Worm (Caenorhabditis elegans) whole organism, young adult: ENCODE results near the gene hal-3.

Experiments used
- B0035.1 ChIP-seq: sonication (generic microtip); optimal IDR thresholded peaks from 2 replicates; lab custom pipeline; 2016; ENCODE audit warnings: missing genetic modification characterization, mild to moderate bottlenecking, missing compliant biosample characterization, missing genotype, missing genetic modification reagents
- F22D6.2 ChIP-seq: sonication (generic microtip); optimal IDR thresholded peaks from 2 replicates; lab custom pipeline; 2016; ENCODE audit warnings: mild to moderate bottlenecking, missing genetic modification characterization, missing compliant biosample characterization
- F33H1.4 ChIP-seq: fragments of 200-800 bp; sonication (Bioruptor generic); IDR thresholded peaks from 2 replicates; pipeline ENCODE4 v1.3.6; 2022; ENCODE audit warnings: missing genetic modification reagents, missing genetic modification characterization, missing compliant biosample characterization
- F37B4.10 ChIP-seq: fragments of 200-800 bp; sonication (Bioruptor generic); IDR thresholded peaks from 2 replicates; pipeline ENCODE4 v1.3.6; 2022; ENCODE audit warnings: missing genetic modification characterization, missing compliant biosample characterization
- F52B5.7 ChIP-seq: sonication (generic microtip); optimal IDR thresholded peaks from 2 replicates; lab custom pipeline; 2016; ENCODE audit warnings: mild to moderate bottlenecking, missing genetic modification characterization, missing compliant biosample characterization
- F57A8.1 ChIP-seq: fragments of 200-800 bp; sonication (Bioruptor generic); optimal IDR thresholded peaks from 2 replicates; lab custom pipeline; 2018; ENCODE audit warnings: mild to moderate bottlenecking, missing genetic modification characterization, moderate library complexity, missing compliant biosample characterization
- Y53F4B.3 ChIP-seq: fragments of 200-800 bp; sonication (Bioruptor generic); IDR thresholded peaks from 2 replicates; pipeline ENCODE4 v1.3.6; 2022; ENCODE audit warnings: missing genetic modification reagents, missing genetic modification characterization, missing compliant biosample characterization
- Y67H2A.10 ChIP-seq: fragments of 200-800 bp; sonication (Bioruptor generic); conservative IDR thresholded peaks from 2 replicates; pipeline ENCODE4 v1.3.6; 2022; ENCODE audit warnings: missing genetic modification reagents, missing genetic modification characterization, missing compliant biosample characterization
- akir-1 ChIP-seq: fragments of 200-800 bp; sonication (Bioruptor generic); optimal IDR thresholded peaks from 2 replicates; lab custom pipeline; 2018; ENCODE audit warnings: mild to moderate bottlenecking, missing genetic modification characterization, moderate library complexity, missing compliant biosample characterization
- atf-7 ChIP-seq: sonication (generic microtip); optimal IDR thresholded peaks from 2 replicates; lab custom pipeline; 2017; ENCODE audit warnings: mild to moderate bottlenecking, missing genetic modification characterization, missing compliant biosample characterization
- cebp-2 ChIP-seq: fragments of 200-800 bp; sonication (Bioruptor generic); IDR thresholded peaks from 2 replicates; pipeline ENCODE4 v1.3.6; 2022; ENCODE audit warnings: missing genetic modification characterization, missing compliant biosample characterization
- ceh-79 ChIP-seq: sonication (generic microtip); optimal IDR thresholded peaks from 2 replicates; lab custom pipeline; 2017; ENCODE audit warnings: mild to moderate bottlenecking, missing genetic modification characterization, missing compliant biosample characterization
- dox-1 ChIP-seq: fragments of 200-800 bp; sonication (Bioruptor generic); IDR thresholded peaks from 2 replicates; pipeline ENCODE4 v1.3.6; 2022; ENCODE audit warnings: missing genetic modification reagents, missing genetic modification characterization, missing compliant biosample characterization
- dpl-1 ChIP-seq: fragments of 150-350 bp; optimal IDR thresholded peaks from 2 replicates; lab custom pipeline; 2014; ENCODE audit warnings: missing biosample characterization, missing genetic modification reagents, missing genetic modification characterization
- fkh-3 ChIP-seq: sonication (generic microtip); optimal IDR thresholded peaks from 2 replicates; lab custom pipeline; 2016; ENCODE audit warnings: mild to moderate bottlenecking, missing genetic modification characterization, missing compliant biosample characterization
- hlh-12 ChIP-seq: sonication (generic microtip); optimal IDR thresholded peaks from 2 replicates; lab custom pipeline; 2016; ENCODE audit warnings: missing genetic modification characterization, missing compliant biosample characterization
- hmg-1.2 ChIP-seq: fragments of 200-800 bp; sonication (Bioruptor generic); IDR thresholded peaks from 2 replicates; pipeline ENCODE4 v1.3.6; 2022; ENCODE audit warnings: missing genetic modification reagents, missing genetic modification characterization, missing compliant biosample characterization
- lin-26 ChIP-seq: fragments of 200-800 bp; sonication (Bioruptor generic); IDR thresholded peaks from 2 replicates; pipeline ENCODE4 v1.3.6; 2022; ENCODE audit warnings: missing genetic modification reagents, missing genetic modification characterization, missing compliant biosample characterization
- lsl-1 ChIP-seq: fragments of 200-800 bp; sonication (Bioruptor generic); optimal IDR thresholded peaks from 2 replicates; lab custom pipeline; 2018; ENCODE audit warnings: mild to moderate bottlenecking, missing genetic modification characterization, moderate library complexity, missing compliant biosample characterization
- madf-3 ChIP-seq: fragments of 200-800 bp; sonication (Bioruptor generic); IDR thresholded peaks from 2 replicates; pipeline ENCODE4 v1.3.6; 2022; ENCODE audit warnings: missing genetic modification reagents, missing genetic modification characterization, missing compliant biosample characterization
- madf-6 ChIP-seq: fragments of 200-800 bp; sonication (Bioruptor generic); IDR thresholded peaks from 2 replicates; pipeline ENCODE4 v1.3.6; 2022; ENCODE audit warnings: missing genetic modification reagents, missing genetic modification characterization, missing compliant biosample characterization
- madf-8 ChIP-seq: fragments of 200-800 bp; sonication (Bioruptor generic); conservative IDR thresholded peaks from 2 replicates; pipeline ENCODE4 v1.3.6; 2022; ENCODE audit warnings: missing genetic modification reagents, missing genetic modification characterization, missing compliant biosample characterization
- mxl-1 ChIP-seq: sonication (generic microtip); optimal IDR thresholded peaks from 2 replicates; lab custom pipeline; 2016; ENCODE audit warnings: missing genetic modification characterization, missing compliant biosample characterization
- nfya-1 ChIP-seq: sonication (generic microtip); optimal IDR thresholded peaks from 2 replicates; lab custom pipeline; 2017; ENCODE audit warnings: antibody characterized with exemption, missing compliant biosample characterization, missing genetic modification characterization, borderline replicate concordance; ENCODE audit not compliant: insufficient read depth
- nfya-2 ChIP-seq: fragments of 200-800 bp; sonication (Bioruptor generic); IDR thresholded peaks from 2 replicates; pipeline ENCODE4 v1.3.6; 2022; ENCODE audit warnings: missing genetic modification reagents, missing genetic modification characterization, missing compliant biosample characterization
- nhr-80 ChIP-seq: sonication (generic microtip); optimal IDR thresholded peaks from 2 replicates; lab custom pipeline; 2016; ENCODE audit warnings: missing genetic modification characterization, missing compliant biosample characterization
- pha-4 ChIP-seq: fragments of 150-350 bp; sonication (generic microtip); optimal IDR thresholded peaks from 2 replicates; lab custom pipeline; 2014; ENCODE audit warnings: missing biosample characterization, missing genetic modification reagents, missing genetic modification characterization
- rcor-1 ChIP-seq: fragments of 200-800 bp; sonication (Bioruptor generic); IDR thresholded peaks from 2 replicates; pipeline ENCODE4 v1.3.6; 2022; ENCODE audit warnings: missing genetic modification reagents, missing genetic modification characterization, missing compliant biosample characterization
- sea-2 ChIP-seq: fragments of 200-800 bp; sonication (Bioruptor generic); IDR thresholded peaks from 2 replicates; pipeline ENCODE4 v1.3.6; 2022; ENCODE audit warnings: missing genetic modification characterization, missing compliant biosample characterization
- snpc-3.4 ChIP-seq: sonication (generic microtip); optimal IDR thresholded peaks from 2 replicates; lab custom pipeline; 2017; ENCODE audit warnings: missing genetic modification characterization, mild to moderate bottlenecking, missing compliant biosample characterization, antibody characterized with exemption, moderate library complexity, missing genotype, missing genetic modification reagents
- snpc-4 ChIP-seq, 5 experiments: fragments of 150-350 bp in 1 of 5; sonication (generic microtip) in 4 of 5; optimal IDR thresholded peaks; 2 replicates each; lab custom pipeline; 2014 to 2018; ENCODE audit warnings: missing genetic modification characterization in 5 of 5, missing biosample characterization in 3 of 5, antibody characterized with exemption in 2 of 5, mild to moderate bottlenecking in 2 of 5, missing compliant biosample characterization in 2 of 5, missing genotype in 2 of 5, moderate library complexity in 2 of 5, missing genetic modification reagents in 1 of 5
- somi-1 ChIP-seq: fragments of 200-800 bp; sonication (Bioruptor generic); optimal IDR thresholded peaks from 2 replicates; lab custom pipeline; 2018; ENCODE audit warnings: mild to moderate bottlenecking, missing genetic modification characterization, missing compliant biosample characterization
- tlf-1 ChIP-seq: fragments of 200-800 bp; sonication (Bioruptor generic); optimal IDR thresholded peaks from 2 replicates; lab custom pipeline; 2018; ENCODE audit warnings: mild to moderate bottlenecking, missing genetic modification characterization, missing compliant biosample characterization
- zfh-2 ChIP-seq: fragments of 200-800 bp; sonication (Bioruptor generic); conservative IDR thresholded peaks from 2 replicates; pipeline ENCODE4 v1.3.6; 2022; ENCODE audit warnings: missing genetic modification reagents, missing genetic modification characterization, missing compliant biosample characterization
- ztf-22 ChIP-seq: fragments of 200-800 bp; sonication (Bioruptor generic); optimal IDR thresholded peaks from 2 replicates; lab custom pipeline; 2018; ENCODE audit warnings: mild to moderate bottlenecking, missing genetic modification characterization, moderate library complexity, missing compliant biosample characterization
- ztf-25 ChIP-seq: fragments of 200-800 bp; sonication (Bioruptor generic); IDR thresholded peaks from 2 replicates; pipeline ENCODE4 v1.3.6; 2022; ENCODE audit warnings: missing genetic modification reagents, missing genetic modification characterization, missing compliant biosample characterization
- ztf-6 ChIP-seq: fragments of 200-800 bp; sonication (Bioruptor generic); IDR thresholded peaks from 2 replicates; pipeline ENCODE4 v1.3.6; 2022; ENCODE audit warnings: missing genetic modification reagents, missing genetic modification characterization, missing compliant biosample characterization

hal-3 gene

DNA sequence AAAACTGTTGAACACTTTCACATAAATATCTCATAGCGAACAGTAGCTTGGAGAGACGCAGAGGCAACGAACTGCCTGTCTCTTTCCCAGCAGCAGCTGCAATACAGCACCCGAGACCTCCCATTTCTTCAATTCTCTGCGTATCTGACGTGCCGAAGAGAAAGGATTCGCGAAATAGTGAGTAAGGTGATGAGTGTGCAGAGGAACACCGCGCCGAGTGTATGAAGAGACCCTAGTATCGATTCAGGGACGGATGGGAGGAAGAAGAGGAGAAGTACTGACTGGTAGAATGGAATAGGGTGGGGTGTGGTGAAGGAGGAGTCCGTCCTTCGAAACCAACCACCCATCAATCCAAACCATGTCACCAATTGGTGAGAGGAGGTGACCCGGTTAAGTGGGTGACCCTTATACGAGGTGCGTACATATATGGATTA is 29.2 kb upstream of the hal-3 start (continued):
- TF ChIP-seq fkh-3 (no peak), ztf-22 (no peak), dox-1 (GFP tag; lab: Robert Waterston, UW) (peak; percentile 58; the same call in 1 of the 2 replicates), zfh-2 (GFP tag; lab: Robert Waterston, UW) (peak; percentile 91), hmg-1.2 (peak; percentile 78), lsl-1 (GFP tag; lab: Kevin White, UChicago) (no peak), ztf-6 (GFP tag; lab: Robert Waterston, UW) (no peak), dpl-1 (GFP tag; lab: Kevin White, UChicago) (no peak), ztf-25 (no peak), nfya-1 (tag; lab: Kevin White, UChicago) (no peak), Y67H2A.10 (no peak), somi-1 (GFP tag; lab: Kevin White, UChicago) (peak; percentile 48), tlf-1 (GFP tag; lab: Kevin White, UChicago) (no peak), B0035.1 (tag; lab: Kevin White, UChicago) (no peak), F57A8.1 (GFP tag; lab: Kevin White, UChicago) (no peak), akir-1 (GFP tag; lab: Kevin White, UChicago) (no peak), atf-7 (tag; lab: Kevin White, UChicago) (no peak), F22D6.2 (tag; lab: Kevin White, UChicago) (no peak), hlh-12 (no peak), pha-4 (tag; lab: Kevin White, UChicago) (no peak), cebp-2 (GFP tag; lab: Robert Waterston, UW) (no peak), madf-3 (no peak), snpc-4 (GFP tag; optimal IDR thresholded peaks at IDR 0.05; lab: Kevin White, UChicago) (no peak), snpc-4 (tag; optimal IDR thresholded peaks at IDR 0.05; lab: Kevin White, UChicago) (peak in 2 of 4 experiments; percentile 4 to 35), nhr-80 (peak; percentile 41), snpc-3.4 (tag; lab: Kevin White, UChicago) (no peak), Y53F4B.3 (GFP tag; lab: Robert Waterston, UW) (no peak), nfya-2 (no peak), madf-8 (GFP tag; lab: Robert Waterston, UW) (no peak)

DNA sequence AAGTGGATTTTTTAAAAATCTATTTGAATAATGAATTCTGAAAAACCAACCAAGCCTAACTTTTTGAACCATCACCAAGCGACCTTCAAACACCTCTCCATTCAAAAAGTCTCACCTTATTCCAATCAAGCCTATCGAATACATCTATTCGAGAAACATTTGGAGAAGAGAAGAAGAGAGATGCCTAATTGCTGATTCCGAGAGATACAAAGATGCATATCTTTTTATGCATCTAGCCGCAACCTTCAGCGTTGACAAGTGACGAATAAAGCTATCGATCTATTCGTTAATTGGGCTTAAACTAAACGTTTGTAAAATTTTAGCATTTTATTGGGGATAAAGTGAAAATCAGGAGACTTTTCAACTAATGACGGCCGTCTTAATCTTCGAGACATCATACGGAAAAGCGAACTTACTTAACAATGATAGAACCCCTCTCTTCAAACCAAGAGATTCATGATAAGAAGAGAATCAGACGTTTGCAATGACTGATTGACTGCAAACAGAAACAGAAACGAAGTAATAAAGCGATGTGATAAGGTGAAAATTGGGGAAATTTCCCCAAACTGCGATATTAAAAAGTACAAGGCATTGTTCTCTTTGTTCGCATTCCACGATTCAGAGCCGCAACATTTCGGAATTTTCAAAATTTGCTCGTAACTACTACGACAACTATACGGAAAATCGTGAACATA is 28.2 kb upstream of the hal-3 start:
- TF ChIP-seq nhr-80 (peak; percentile 50), madf-6 (GFP tag; lab: Robert Waterston, UW) (0 out of 2 replicates have a peak, but pooled peaks have one; percentile 31), F33H1.4 (GFP tag; lab: Robert Waterston, UW) (no peak)

DNA sequence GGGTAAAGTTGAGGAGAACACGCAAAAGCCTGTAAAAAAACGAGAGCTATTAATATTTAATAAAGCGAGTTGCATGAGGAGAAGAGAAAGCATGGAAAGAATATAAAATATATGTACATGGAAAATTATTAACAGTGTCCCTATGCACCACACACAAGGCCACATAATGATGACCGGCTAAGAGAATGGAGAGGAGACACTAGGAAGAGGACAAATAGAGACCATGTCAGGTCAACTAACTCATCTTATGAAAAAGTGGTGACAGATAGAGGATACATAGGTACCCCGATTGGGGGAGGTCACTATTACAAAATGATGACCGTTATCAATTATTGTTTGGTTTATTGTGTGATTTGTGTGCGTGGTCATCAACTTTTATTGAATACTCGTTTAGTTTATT is 27.5 kb upstream of the hal-3 start, which contains the start of gene fzr-1:
fzr-1 (minus strand) TSS at position 29 of the 400 bp plus-strand sequence.
- TF ChIP-seq rcor-1 (GFP tag; lab: Robert Waterston, UW) (no peak), nfya-2 (no peak), ztf-25 (no peak), ceh-79 (tag; lab: Kevin White, UChicago) (no peak), F52B5.7 (tag; lab: Kevin White, UChicago) (no peak), F37B4.10 (GFP tag; lab: Robert Waterston, UW) (no peak), somi-1 (GFP tag; lab: Kevin White, UChicago) (no peak), lin-26 (GFP tag; lab: Robert Waterston, UW) (no peak), B0035.1 (tag; lab: Kevin White, UChicago) (no peak), mxl-1 (tag; lab: Kevin White, UChicago) (no peak), hmg-1.2 (no peak), madf-6 (GFP tag; lab: Robert Waterston, UW) (no peak), sea-2 (GFP tag; lab: Robert Waterston, UW) (no peak)
